Worm (Caenorhabditis elegans): ENCODE data around the gene abl-1.

The abl-1 gene

ce11 chrX:10631873-10632272, 7.9 kb upstream of the abl-1 start:
- TF ChIP-seq alr-1 (tag; optimal IDR thresholded peaks at IDR 0.05; ENCODE audit: borderline replicate concordance) = no peak
- no peak for TF ChIP-seq dsc-1 (tag; optimal IDR thresholded peaks at IDR 0.05)
- no peak for TF ChIP-seq efl-1 (optimal IDR thresholded peaks at IDR 0.05)
- peak in 1 of 2 experiments; percentile 14 for TF ChIP-seq efl-1 (GFP tag; optimal IDR thresholded peaks at IDR 0.05 in 1 of 2)
- TF ChIP-seq blmp-1 (tag; optimal IDR thresholded peaks at IDR 0.05) = peak; percentile 45
- peak; percentile 61 for TF ChIP-seq elt-2 (tag; optimal IDR thresholded peaks at IDR 0.05)
- TF ChIP-seq isw-1 (GFP tag; IDR thresholded peaks at IDR 0.05) = no peak
- TF ChIP-seq F16B12.6 (tag; optimal IDR thresholded peaks at IDR 0.05) = no peak

ce11 chrX:10630952-10631351, 6.9 kb upstream of the abl-1 start:
- TF ChIP-seq unc-30 (tag; optimal IDR thresholded peaks at IDR 0.05) (no peak), egl-27 (tag; optimal IDR thresholded peaks at IDR 0.05) (no peak), nhr-20 (tag; optimal IDR thresholded peaks at IDR 0.05) (peak; percentile 31), C34B4.2 (tag; optimal IDR thresholded peaks at IDR 0.05) (no peak), fos-1 (tag; optimal IDR thresholded peaks at IDR 0.05) (no peak)

- TF ChIP-seq swsn-7 (tag; optimal IDR thresholded peaks at IDR 0.05) = no peak
- peak; percentile 21 for TF ChIP-seq snu-23 (GFP tag; optimal IDR thresholded peaks at IDR 0.05)
- TF ChIP-seq C34B4.2 (tag; optimal IDR thresholded peaks at IDR 0.05) = no peak
- TF ChIP-seq elt-2 (tag; optimal IDR thresholded peaks at IDR 0.05) = peak; percentile 89
- TF ChIP-seq lin-35 (GFP tag; optimal IDR thresholded peaks at IDR 0.05) = peak in 1 of 2 experiments; percentile 25
- TF ChIP-seq nhr-71 (tag; optimal IDR thresholded peaks at IDR 0.05) = peak; percentile 39
- TF ChIP-seq nhr-85 (tag) = peak; percentile 93
- peak in 2 of 6 experiments; percentile 50 to 55 for TF ChIP-seq elt-3 (tag; optimal IDR thresholded peaks at IDR 0.05)
- no peak for TF ChIP-seq zag-1 (tag; optimal IDR thresholded peaks at IDR 0.05)
- TF ChIP-seq blmp-1 (tag; optimal IDR thresholded peaks at IDR 0.05) = peak; percentile 2
- peak in 1 of 2 experiments; percentile 8 for TF ChIP-seq mdl-1 (tag; optimal IDR thresholded peaks at IDR 0.05)
- peak; percentile 25 for TF ChIP-seq nhr-90 (tag; optimal IDR thresholded peaks at IDR 0.05; ENCODE audit: poor library complexity)
- peak; percentile 37 for TF ChIP-seq tlp-1 (tag; optimal IDR thresholded peaks at IDR 0.05)
- peak; percentile 26 for TF ChIP-seq lin-14 (GFP tag; optimal IDR thresholded peaks at IDR 0.05)
- TF ChIP-seq nhr-20 (tag; optimal IDR thresholded peaks at IDR 0.05) = peak; percentile 70
Observed at ce11 chrX:10630059-10630791, 6.2 kb upstream of the abl-1 start.

- TF ChIP-seq unc-130 (tag; optimal IDR thresholded peaks at IDR 0.05) (peak; percentile 16), nhr-20 (tag; optimal IDR thresholded peaks at IDR 0.05) (peak; percentile 41), nhr-71 (tag; optimal IDR thresholded peaks at IDR 0.05) (peak; percentile 58), nhr-77 (tag; optimal IDR thresholded peaks at IDR 0.05) (no peak), egl-27 (tag; optimal IDR thresholded peaks at IDR 0.05) (no peak), fkh-4 (tag; optimal IDR thresholded peaks at IDR 0.05; ENCODE audit: borderline replicate concordance) (no peak), rnt-1 (tag; optimal IDR thresholded peaks at IDR 0.05) (peak; percentile 72), sox-4 (tag; optimal IDR thresholded peaks at IDR 0.05) (no peak), lsy-2 (tag; optimal IDR thresholded peaks at IDR 0.05) (peak; percentile 3 to 28), snu-23 (GFP tag; optimal IDR thresholded peaks at IDR 0.05) (peak; percentile 14), F16B12.6 (tag; optimal IDR thresholded peaks at IDR 0.05) (no peak), dsc-1 (tag; optimal IDR thresholded peaks at IDR 0.05) (peak; percentile 42), mdl-1 (tag; optimal IDR thresholded peaks at IDR 0.05) (peak in 1 of 2 experiments; percentile 5), lin-14 (GFP tag; optimal IDR thresholded peaks at IDR 0.05) (peak; percentile 61)
Observed at ce11 chrX:10629117-10629516, 5.1 kb upstream of the abl-1 start.

ce11 chrX:10628454-10628853, 4.4 kb upstream of the abl-1 start, which contains the start of gene M79.2:
Gene M79.2 (minus strand): TSS chrX:10628807.
- peak in 1 of 2 experiments; percentile 33 for TF ChIP-seq mdl-1 (tag; optimal IDR thresholded peaks at IDR 0.05)
- peak; percentile 45 for TF ChIP-seq blmp-1 (tag; optimal IDR thresholded peaks at IDR 0.05)
- no peak for TF ChIP-seq xbp-1 (tag; optimal IDR thresholded peaks at IDR 0.05)
- TF ChIP-seq elt-3 (tag; optimal IDR thresholded peaks at IDR 0.05) = peak in 1 of 6 experiments; percentile 0
- TF ChIP-seq fkh-8 (tag; optimal IDR thresholded peaks at IDR 0.05) = no peak
- TF ChIP-seq lin-35 (GFP tag; optimal IDR thresholded peaks at IDR 0.05) = peak in 1 of 2 experiments; percentile 37
- no peak for TF ChIP-seq C16A3.4 (tag; optimal IDR thresholded peaks at IDR 0.05)
- TF ChIP-seq zip-4 (GFP tag; optimal IDR thresholded peaks at IDR 0.05) = no peak
- TF ChIP-seq grh-1 (GFP tag; IDR thresholded peaks at IDR 0.05) = no peak
- peak; percentile 17 for TF ChIP-seq elt-2 (tag; optimal IDR thresholded peaks at IDR 0.05)
- TF ChIP-seq lin-14 (GFP tag; optimal IDR thresholded peaks at IDR 0.05) = peak; percentile 41
- TF ChIP-seq unc-86 (tag; optimal IDR thresholded peaks at IDR 0.05) = no peak
- no peak for TF ChIP-seq sup-37 (GFP tag; optimal IDR thresholded peaks at IDR 0.05)
